Worm (Caenorhabditis elegans): ENCODE data around the gene otpl-3.
A peak's percentile ranks its signal among the peaks of the same experiment; 100 is the strongest.

otpl-3 gene

ce11 chrX:6932134-6932533 is 7.6 kb upstream of the otpl-3 start, which contains the start of gene F14B8.6:
F14B8.6 (minus strand) TSS chrX:6932425.
- no peak for TF ChIP-seq nhr-67 (tag; optimal IDR thresholded peaks at IDR 0.05)
- TF ChIP-seq ceh-82 (tag; optimal IDR thresholded peaks at IDR 0.05) = no peak
- no peak for TF ChIP-seq aly-2 (tag; optimal IDR thresholded peaks at IDR 0.05)
- TF ChIP-seq pha-4 (tag; optimal IDR thresholded peaks at IDR 0.05) = peak; percentile 56
- no peak for TF ChIP-seq unc-39 (tag; optimal IDR thresholded peaks at IDR 0.05)
- no peak for TF ChIP-seq lin-15B (tag; optimal IDR thresholded peaks at IDR 0.05)
- TF ChIP-seq jun-1 (tag; optimal IDR thresholded peaks at IDR 0.05) = peak; percentile 34
- no peak for TF ChIP-seq nhr-237 (tag; optimal IDR thresholded peaks at IDR 0.05)
- TF ChIP-seq elt-2 (tag; optimal IDR thresholded peaks at IDR 0.05) = peak; percentile 82
- no peak for TF ChIP-seq nhr-28 (tag; optimal IDR thresholded peaks at IDR 0.05)
- TF ChIP-seq pqm-1 (tag; optimal IDR thresholded peaks at IDR 0.05) = peak; percentile 78
- TF ChIP-seq skn-1 (tag; optimal IDR thresholded peaks at IDR 0.05) = no peak

- no peak for TF ChIP-seq nfya-1 (tag; optimal IDR thresholded peaks at IDR 0.05; ENCODE audit: insufficient read depth)
- TF ChIP-seq pqm-1 (tag; optimal IDR thresholded peaks at IDR 0.05) = peak; percentile 31
- peak; percentile 55 for TF ChIP-seq elt-2 (tag; optimal IDR thresholded peaks at IDR 0.05)
Observed at ce11 chrX:6928578-6928977, 4.0 kb upstream of the otpl-3 start, which contains the start of gene F14B8.5. F14B8.5 (minus strand) TSS chrX:6928704.

ce11 chrX:6926952-6927351 is 2.4 kb upstream of the otpl-3 start:
- TF ChIP-seq elt-2 (tag; optimal IDR thresholded peaks at IDR 0.05) (peak; percentile 69), mml-1 (tag; optimal IDR thresholded peaks at IDR 0.05) (no peak), pqm-1 (tag; optimal IDR thresholded peaks at IDR 0.05) (peak; percentile 78), pha-4 (tag; optimal IDR thresholded peaks at IDR 0.05) (peak; percentile 44)

ce11 chrX:6920132-6920531 is 4.4 kb downstream of the otpl-3 start:
- TF ChIP-seq ceh-16 (tag; optimal IDR thresholded peaks at IDR 0.05) = no peak
- peak; percentile 10 for TF ChIP-seq elt-2 (tag; optimal IDR thresholded peaks at IDR 0.05)
- TF ChIP-seq nfya-1 (tag; optimal IDR thresholded peaks at IDR 0.05; ENCODE audit: insufficient read depth) = no peak

- TF ChIP-seq pha-4 (tag; optimal IDR thresholded peaks at IDR 0.05) (no peak), eor-1 (tag; optimal IDR thresholded peaks at IDR 0.05) (no peak), elt-1 (tag; optimal IDR thresholded peaks at IDR 0.05) (no peak), lsy-12 (tag; optimal IDR thresholded peaks at IDR 0.05) (no peak), ztf-11 (tag; optimal IDR thresholded peaks at IDR 0.05) (no peak), mml-1 (tag; optimal IDR thresholded peaks at IDR 0.05) (peak; percentile 84), nfya-1 (tag; optimal IDR thresholded peaks at IDR 0.05; ENCODE audit: insufficient read depth) (peak; percentile 4), egl-27 (tag; optimal IDR thresholded peaks at IDR 0.05) (no peak), nhr-77 (tag; optimal IDR thresholded peaks at IDR 0.05) (no peak)
Observed at ce11 chrX:6916150-6916549, 8.4 kb downstream of the otpl-3 start.

ce11 chrX:6915279-6915678 is 9.3 kb downstream of the otpl-3 start:
- TF ChIP-seq unc-39 (tag; optimal IDR thresholded peaks at IDR 0.05) (no peak), nhr-11 (tag; optimal IDR thresholded peaks at IDR 0.05) (no peak), tbx-2 (tag; optimal IDR thresholded peaks at IDR 0.05) (no peak), mml-1 (tag; optimal IDR thresholded peaks at IDR 0.05) (no peak), egl-27 (tag; optimal IDR thresholded peaks at IDR 0.05) (no peak), lin-39 (tag; optimal IDR thresholded peaks at IDR 0.05) (peak; percentile 25)

ce11 chrX:6913989-6914388 is 10.6 kb downstream of the otpl-3 start, which contains the start of gene nhx-4:
nhx-4 (plus strand) TSS chrX:6914289.
- TF ChIP-seq ztf-11 (tag; optimal IDR thresholded peaks at IDR 0.05) (no peak), lsy-12 (tag; optimal IDR thresholded peaks at IDR 0.05) (no peak), unc-62 (GFP tag; optimal IDR thresholded peaks at IDR 0.05) (no peak), nhr-23 (tag; optimal IDR thresholded peaks at IDR 0.05) (no peak), R02D3.7 (tag; optimal IDR thresholded peaks at IDR 0.05) (no peak), nhr-43 (tag; optimal IDR thresholded peaks at IDR 0.05; ENCODE audit: poor library complexity, severe bottlenecking) (no peak), egl-5 (tag; optimal IDR thresholded peaks at IDR 0.05) (no peak), skn-1 (tag; optimal IDR thresholded peaks at IDR 0.05) (no peak), nhr-76 (tag; optimal IDR thresholded peaks at IDR 0.05) (no peak), fkh-2 (tag; optimal IDR thresholded peaks at IDR 0.05) (no peak), nfya-1 (tag; optimal IDR thresholded peaks at IDR 0.05; ENCODE audit: insufficient read depth) (no peak), elt-2 (tag; optimal IDR thresholded peaks at IDR 0.05) (no peak), snpc-4 (tag; optimal IDR thresholded peaks at IDR 0.05) (no peak)
